Worm (Caenorhabditis elegans) whole organism, midembryonic: ENCODE data around the gene mek-1.

Experiments
- T22C8.4 ChIP-seq: fragments of 200-800 bp; sonication (Bioruptor generic); IDR thresholded peaks from 2 replicates; pipeline ENCODE4 v1.3.6; 2022; ENCODE audit warnings: missing genetic modification characterization, missing compliant biosample characterization
- cog-1 ChIP-seq: sonication (generic microtip); optimal IDR thresholded peaks from 2 replicates; lab custom pipeline; 2016; ENCODE audit warnings: missing genetic modification characterization, missing compliant biosample characterization
- flt-1 ChIP-seq: fragments of 200-800 bp; sonication (Bioruptor generic); IDR thresholded peaks from 2 replicates; pipeline ENCODE4 v1.3.6; 2022; ENCODE audit warnings: missing genetic modification characterization, missing compliant biosample characterization
- klf-2 ChIP-seq: fragments of 200-800 bp; sonication (Bioruptor generic); conservative IDR thresholded peaks from 2 replicates; pipeline ENCODE4 v1.3.6; 2022; ENCODE audit warnings: missing genetic modification reagents, missing genetic modification characterization, missing compliant biosample characterization
- ztf-23 ChIP-seq: fragments of 200-800 bp; sonication (Bioruptor generic); IDR thresholded peaks from 2 replicates; pipeline ENCODE4 v1.3.6; 2022; ENCODE audit warnings: missing genetic modification reagents, missing genetic modification characterization, missing compliant biosample characterization

DNA sequence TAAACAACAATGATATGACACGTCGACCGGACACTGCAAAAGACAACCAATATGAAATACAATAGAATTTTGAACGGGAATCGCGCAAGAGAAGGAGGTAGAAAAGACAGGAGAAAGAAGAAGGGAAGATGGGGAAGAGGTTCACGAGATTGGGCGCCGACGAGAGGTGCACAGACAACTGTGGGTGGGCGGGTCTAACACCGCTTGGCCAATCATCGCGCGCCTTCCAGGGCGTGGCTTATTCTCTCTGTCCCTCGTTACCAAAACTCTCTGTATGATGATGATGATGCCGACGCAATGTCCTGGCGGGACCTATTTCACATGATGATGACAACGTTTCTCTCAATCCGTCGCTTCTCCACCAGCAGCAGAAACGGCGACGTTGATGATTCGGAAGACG, 18.5 kb upstream of the mek-1 start:
- no peak for TF ChIP-seq T22C8.4
- TF ChIP-seq flt-1 (GFP tag; lab: Robert Waterston, UW): no peak
- TF ChIP-seq klf-2 (GFP tag; lab: Robert Waterston, UW): no peak
- no peak for TF ChIP-seq cog-1 (tag; lab: Kevin White, UChicago)
- TF ChIP-seq ztf-23 (GFP tag; lab: Robert Waterston, UW): no peak
